Worm (Caenorhabditis elegans) whole organism, young adult: Measurements from ENCODE around the gene T10D4.1.

Source experiments
- B0035.1 ChIP-seq: sonication (generic microtip); optimal IDR thresholded peaks from 2 replicates; lab custom pipeline; 2016; ENCODE audit warnings: missing genetic modification characterization, mild to moderate bottlenecking, missing compliant biosample characterization, missing genotype, missing genetic modification reagents
- C17E4.6 ChIP-seq: fragments of 200-800 bp; sonication (Bioruptor generic); IDR thresholded peaks from 2 replicates; pipeline ENCODE4 v1.3.6; 2022; ENCODE audit warnings: missing genetic modification reagents, missing genetic modification characterization, missing compliant biosample characterization
- F10E7.11 ChIP-seq: sonication (generic microtip); optimal IDR thresholded peaks from 2 replicates; lab custom pipeline; 2017; ENCODE audit warnings: mild to moderate bottlenecking, missing genetic modification characterization, moderate library complexity, missing compliant biosample characterization
- F22D6.2 ChIP-seq: sonication (generic microtip); optimal IDR thresholded peaks from 2 replicates; lab custom pipeline; 2016; ENCODE audit warnings: mild to moderate bottlenecking, missing genetic modification characterization, missing compliant biosample characterization
- F39B2.1 ChIP-seq: fragments of 200-800 bp; sonication (Bioruptor generic); IDR thresholded peaks from 2 replicates; pipeline ENCODE4 v1.3.6; 2022; ENCODE audit warnings: missing genetic modification reagents, missing genetic modification characterization, missing compliant biosample characterization
- T07F8.4 ChIP-seq: sonication (generic microtip); optimal IDR thresholded peaks from 2 replicates; lab custom pipeline; 2016; ENCODE audit warnings: mild to moderate bottlenecking, missing genetic modification characterization, moderate library complexity, missing compliant biosample characterization
- ama-1 ChIP-seq, 3 experiments: fragments of 150-350 bp in 1 of 3; sonication (generic microtip) in 2 of 3; optimal IDR thresholded peaks; 2 replicates each; lab custom pipeline; 2014 to 2018; ENCODE audit warnings: missing biosample characterization in 2 of 3, missing genetic modification characterization in 2 of 3, missing genetic modification reagents in 2 of 3
- athp-1 ChIP-seq: sonication (generic microtip); optimal IDR thresholded peaks from 2 replicates; lab custom pipeline; 2017; ENCODE audit warnings: mild to moderate bottlenecking, missing genetic modification characterization, missing compliant biosample characterization
- attf-6 ChIP-seq: fragments of 200-800 bp; sonication (Bioruptor generic); IDR thresholded peaks from 2 replicates; pipeline ENCODE4 v1.3.6; 2022; ENCODE audit warnings: missing genetic modification reagents, missing genetic modification characterization, missing compliant biosample characterization
- ceh-100 ChIP-seq: fragments of 200-800 bp; sonication (Bioruptor generic); IDR thresholded peaks from 2 replicates; pipeline ENCODE4 v1.3.6; 2022; ENCODE audit warnings: missing genetic modification reagents, missing genetic modification characterization, missing compliant biosample characterization
- ceh-27 ChIP-seq: fragments of 200-800 bp; sonication (Bioruptor generic); optimal IDR thresholded peaks from 2 replicates; lab custom pipeline; 2018; ENCODE audit warnings: mild to moderate bottlenecking, missing genetic modification characterization, moderate library complexity, missing compliant biosample characterization
- ceh-58 ChIP-seq: fragments of 200-800 bp; sonication (Bioruptor generic); IDR thresholded peaks from 2 replicates; pipeline ENCODE4 v1.3.6; 2022; ENCODE audit warnings: missing genetic modification characterization, missing compliant biosample characterization
- ceh-91 ChIP-seq: fragments of 200-800 bp; sonication (Bioruptor generic); IDR thresholded peaks from 2 replicates; pipeline ENCODE4 v1.3.6; 2022; ENCODE audit warnings: missing genetic modification reagents, missing genetic modification characterization, missing compliant biosample characterization
- efl-1 ChIP-seq: fragments of 150-350 bp; optimal IDR thresholded peaks from 2 replicates; lab custom pipeline; 2014; ENCODE audit warnings: missing biosample characterization, missing genetic modification reagents, missing genetic modification characterization
- egl-18 ChIP-seq: fragments of 200-800 bp; sonication (Bioruptor generic); IDR thresholded peaks from 2 replicates; pipeline ENCODE4 v1.3.6; 2022; ENCODE audit warnings: missing genetic modification reagents, missing genetic modification characterization, missing compliant biosample characterization
- egl-44 ChIP-seq: fragments of 200-800 bp; sonication (Bioruptor generic); IDR thresholded peaks from 2 replicates; pipeline ENCODE4 v1.3.6; 2022; ENCODE audit warnings: missing genetic modification reagents, missing genetic modification characterization, missing compliant biosample characterization
- gei-17 ChIP-seq: fragments of 200-800 bp; sonication (Bioruptor generic); optimal IDR thresholded peaks from 2 replicates; lab custom pipeline; 2018; ENCODE audit warnings: mild to moderate bottlenecking, missing genetic modification characterization, missing compliant biosample characterization
- hrde-1 ChIP-seq: sonication (generic microtip); optimal IDR thresholded peaks from 2 replicates; lab custom pipeline; 2016; ENCODE audit warnings: missing genetic modification characterization, mild to moderate bottlenecking, missing compliant biosample characterization, moderate library complexity, missing genotype, missing genetic modification reagents, borderline replicate concordance
- lin-54 ChIP-seq: fragments of 200-800 bp; sonication (Bioruptor generic); optimal IDR thresholded peaks from 2 replicates; lab custom pipeline; 2018; ENCODE audit warnings: mild to moderate bottlenecking, missing genetic modification characterization, missing compliant biosample characterization
- lir-1 ChIP-seq: fragments of 200-800 bp; sonication (Bioruptor generic); conservative IDR thresholded peaks from 2 replicates; pipeline ENCODE4 v1.3.6; 2022; ENCODE audit warnings: missing genetic modification reagents, missing genetic modification characterization, missing compliant biosample characterization
- lsl-1 ChIP-seq: fragments of 200-800 bp; sonication (Bioruptor generic); optimal IDR thresholded peaks from 2 replicates; lab custom pipeline; 2018; ENCODE audit warnings: mild to moderate bottlenecking, missing genetic modification characterization, moderate library complexity, missing compliant biosample characterization
- lsy-27 ChIP-seq: sonication (generic microtip); optimal IDR thresholded peaks from 2 replicates; lab custom pipeline; 2017; ENCODE audit warnings: missing genetic modification characterization, mild to moderate bottlenecking, missing compliant biosample characterization, antibody characterized with exemption, missing genotype, borderline replicate concordance; ENCODE audit not compliant: insufficient read depth
- madf-3 ChIP-seq: fragments of 200-800 bp; sonication (Bioruptor generic); IDR thresholded peaks from 2 replicates; pipeline ENCODE4 v1.3.6; 2022; ENCODE audit warnings: missing genetic modification reagents, missing genetic modification characterization, missing compliant biosample characterization
- mcd-1 ChIP-seq: fragments of 200-800 bp; sonication (Bioruptor generic); IDR thresholded peaks from 2 replicates; pipeline ENCODE4 v1.3.6; 2022; ENCODE audit warnings: missing genetic modification reagents, missing genetic modification characterization, missing compliant biosample characterization
- nfya-1 ChIP-seq: sonication (generic microtip); optimal IDR thresholded peaks from 2 replicates; lab custom pipeline; 2017; ENCODE audit warnings: antibody characterized with exemption, missing compliant biosample characterization, missing genetic modification characterization, borderline replicate concordance; ENCODE audit not compliant: insufficient read depth
- nhr-120 ChIP-seq: fragments of 200-800 bp; sonication (Bioruptor generic); IDR thresholded peaks from 2 replicates; pipeline ENCODE4 v1.3.6; 2022; ENCODE audit warnings: missing genetic modification characterization, missing compliant biosample characterization
- nhr-179 ChIP-seq: sonication (generic microtip); optimal IDR thresholded peaks from 2 replicates; lab custom pipeline; 2016; ENCODE audit warnings: mild to moderate bottlenecking, missing genetic modification characterization, missing compliant biosample characterization
- rec-8 ChIP-seq, 2 experiments: sonication (generic microtip); optimal IDR thresholded peaks; 2 replicates each; lab custom pipeline; 2016; ENCODE audit warnings: mild to moderate bottlenecking in 2 of 2, missing genetic modification characterization in 2 of 2, missing genetic modification reagents in 2 of 2, missing genotype in 2 of 2, missing biosample characterization in 1 of 2, missing compliant biosample characterization in 1 of 2, moderate library complexity in 1 of 2
- snpc-1.3 ChIP-seq: sonication (generic microtip); optimal IDR thresholded peaks from 2 replicates; lab custom pipeline; 2017; ENCODE audit warnings: missing genetic modification characterization, mild to moderate bottlenecking, missing compliant biosample characterization, antibody characterized with exemption, moderate library complexity, missing genotype, missing genetic modification reagents; ENCODE audit not compliant: insufficient read depth
- tlf-1 ChIP-seq: fragments of 200-800 bp; sonication (Bioruptor generic); optimal IDR thresholded peaks from 2 replicates; lab custom pipeline; 2018; ENCODE audit warnings: mild to moderate bottlenecking, missing genetic modification characterization, missing compliant biosample characterization
- unc-62 ChIP-seq: fragments of 150-350 bp; optimal IDR thresholded peaks from 2 replicates; lab custom pipeline; 2014; ENCODE audit warnings: missing biosample characterization, missing genetic modification reagents, missing genetic modification characterization
- xnd-1 ChIP-seq: sonication (generic microtip); optimal IDR thresholded peaks from 2 replicates; lab custom pipeline; 2016; ENCODE audit warnings: missing genotype, missing genetic modification reagents, missing genetic modification characterization, missing compliant biosample characterization
- ztf-25 ChIP-seq: fragments of 200-800 bp; sonication (Bioruptor generic); IDR thresholded peaks from 2 replicates; pipeline ENCODE4 v1.3.6; 2022; ENCODE audit warnings: missing genetic modification reagents, missing genetic modification characterization, missing compliant biosample characterization
- ztf-28 ChIP-seq: fragments of 200-800 bp; sonication (Bioruptor generic); IDR thresholded peaks from 2 replicates; pipeline ENCODE4 v1.3.6; 2022; ENCODE audit warnings: missing genetic modification reagents, missing genetic modification characterization, missing compliant biosample characterization
- ztf-6 ChIP-seq: fragments of 200-800 bp; sonication (Bioruptor generic); IDR thresholded peaks from 2 replicates; pipeline ENCODE4 v1.3.6; 2022; ENCODE audit warnings: missing genetic modification reagents, missing genetic modification characterization, missing compliant biosample characterization

The T10D4.1 gene

ce11 chrII:3154383-3154782 is 4.4 kb downstream of the T10D4.1 start, which contains the start of gene sri-32:
sri-32 (minus strand) TSS chrII:3154483.
- no peak for TF ChIP-seq egl-18 (GFP tag; lab: Robert Waterston, UW)
- TF ChIP-seq xnd-1 = no peak
- TF ChIP-seq ztf-6 (GFP tag; lab: Robert Waterston, UW) = no peak
- TF ChIP-seq nfya-1 (tag; lab: Kevin White, UChicago) = no peak
- TF ChIP-seq F39B2.1 (GFP tag; lab: Robert Waterston, UW) = no peak
- no peak for TF ChIP-seq lsl-1 (GFP tag; lab: Kevin White, UChicago)
- no peak for TF ChIP-seq unc-62 (GFP tag; lab: Kevin White, UChicago)
- no peak for TF ChIP-seq ceh-91 (GFP tag; lab: Robert Waterston, UW)
- no peak for TF ChIP-seq ztf-25 (GFP tag; lab: Robert Waterston, UW)
- no peak for TF ChIP-seq lin-54 (GFP tag; lab: Kevin White, UChicago)
- TF ChIP-seq F10E7.11 = no peak
- TF ChIP-seq nhr-179 = no peak
- no peak for TF ChIP-seq attf-6 (GFP tag; lab: Robert Waterston, UW)
- no peak for TF ChIP-seq efl-1 (GFP tag; lab: Kevin White, UChicago)

ce11 chrII:3156749-3157148 is 6.8 kb downstream of the T10D4.1 start, which contains the start of gene sri-33:
sri-33 (minus strand) TSS chrII:3156849.
- TF ChIP-seq ceh-100 (no peak), snpc-1.3 (tag; lab: Kevin White, UChicago) (no peak), ztf-28 (GFP tag; lab: Robert Waterston, UW) (no peak)

ce11 chrII:3158985-3159384 is 9.0 kb downstream of the T10D4.1 start, which contains the start of gene sri-34:
sri-34 (minus strand) TSS chrII:3159085.
- TF ChIP-seq C17E4.6 (GFP tag; lab: Robert Waterston, UW) = no peak

- TF ChIP-seq madf-3 (GFP tag; lab: Robert Waterston, UW) = no peak
- TF ChIP-seq B0035.1 (tag; lab: Kevin White, UChicago) = no peak
- no peak for TF ChIP-seq ceh-58
- TF ChIP-seq ceh-27 (GFP tag; lab: Kevin White, UChicago) = no peak
- TF ChIP-seq lir-1 (GFP tag; lab: Robert Waterston, UW) = no peak
Measured at ce11 chrII:3170089-3170488, 20.1 kb downstream of the T10D4.1 start, which contains the start of gene fbxc-55. fbxc-55 (minus strand) TSS chrII:3170189.

- TF ChIP-seq lsy-27 (tag; lab: Kevin White, UChicago) (no peak), tlf-1 (GFP tag; lab: Kevin White, UChicago) (no peak), mcd-1 (no peak), rec-8 (tag; optimal IDR thresholded peaks at IDR 0.05; lab: Kevin White, UChicago) (no peak), egl-44 (GFP tag; lab: Robert Waterston, UW) (no peak), ama-1 (optimal IDR thresholded peaks at IDR 0.05; lab: Kevin White, UChicago) (no peak), ama-1 (GFP tag; optimal IDR thresholded peaks at IDR 0.05; lab: Kevin White, UChicago) (no peak), lsl-1 (GFP tag; lab: Kevin White, UChicago) (no peak), T07F8.4 (no peak), F39B2.1 (GFP tag; lab: Robert Waterston, UW) (no peak), athp-1 (tag; lab: Kevin White, UChicago) (no peak), hrde-1 (no peak), gei-17 (GFP tag; lab: Kevin White, UChicago) (no peak), nhr-120 (GFP tag; lab: Robert Waterston, UW) (no peak), F22D6.2 (tag; lab: Kevin White, UChicago) (no peak)
Measured at ce11 chrII:3172176-3172575, 22.2 kb downstream of the T10D4.1 start, which contains the start of gene Y27F2A.10. Y27F2A.10 (minus strand) TSS chrII:3172276.
